Fruit fly (Drosophila melanogaster): Measurements from ENCODE around the gene CG2258.
A peak's percentile ranks its signal among the peaks of the same experiment; 100 is the strongest.

DNA sequence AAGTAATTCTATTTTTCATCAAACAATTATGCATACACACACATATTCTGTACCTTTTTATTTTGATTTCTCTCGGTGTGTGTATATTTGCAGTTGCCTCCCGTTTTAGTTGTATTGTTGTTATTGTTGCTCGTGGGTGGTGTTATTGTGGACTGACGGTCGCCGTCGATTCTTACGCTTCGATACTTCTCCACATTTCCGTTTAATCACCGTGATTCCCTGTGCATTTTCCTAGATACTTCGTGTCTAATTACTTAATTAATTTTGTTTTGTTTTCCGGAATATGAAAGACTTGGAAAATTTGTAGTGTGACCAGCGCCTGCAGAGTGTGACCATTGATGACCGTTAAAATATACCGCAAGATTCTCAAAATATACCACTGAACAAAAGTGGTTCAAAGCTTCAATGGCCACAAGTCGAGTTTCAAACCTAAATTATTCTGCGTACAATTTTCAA, 8.1 kb downstream of the CG2258 start, which contains the start of gene UbcE2H:
- TF ChIP-seq CG1620 (GFP tag; optimal IDR thresholded peaks at IDR 0.05): no peak
- TF ChIP-seq cic (GFP tag; optimal IDR thresholded peaks at IDR 0.05): no peak
- peak; percentile 10 for TF ChIP-seq CG14711 (tag; optimal IDR thresholded peaks at IDR 0.05)
- TF ChIP-seq CG7045 (GFP tag; optimal IDR thresholded peaks at IDR 0.05): no peak
